Worm (Caenorhabditis elegans): ENCODE results near the gene Y48C3A.5.

ce11 chrII:13279216-13280123, 8.6 kb downstream of the Y48C3A.5 start:
- no peak for TF ChIP-seq nhr-23 (tag; optimal IDR thresholded peaks at IDR 0.05)
- no peak for TF ChIP-seq unc-62 (GFP tag; optimal IDR thresholded peaks at IDR 0.05)
- no peak for TF ChIP-seq nhr-10 (tag; optimal IDR thresholded peaks at IDR 0.05)
- no peak for TF ChIP-seq nhr-237 (tag; optimal IDR thresholded peaks at IDR 0.05)
- TF ChIP-seq ceh-82 (tag; optimal IDR thresholded peaks at IDR 0.05) = no peak
- TF ChIP-seq C34F6.9 (tag; optimal IDR thresholded peaks at IDR 0.05) = no peak
- no peak for TF ChIP-seq nhr-77 (tag; optimal IDR thresholded peaks at IDR 0.05)
- peak; percentile 0 for TF ChIP-seq unc-55 (GFP tag; optimal IDR thresholded peaks at IDR 0.05)
- no peak for TF ChIP-seq zag-1 (tag; optimal IDR thresholded peaks at IDR 0.05)
- TF ChIP-seq egl-27 (tag; optimal IDR thresholded peaks at IDR 0.05) = no peak
- TF ChIP-seq ztf-11 (tag; optimal IDR thresholded peaks at IDR 0.05) = no peak
- no peak for TF ChIP-seq elt-3 (tag; optimal IDR thresholded peaks at IDR 0.05)
- TF ChIP-seq lin-39 (tag; optimal IDR thresholded peaks at IDR 0.05) = no peak
- TF ChIP-seq lsy-2 (tag; optimal IDR thresholded peaks at IDR 0.05) = no peak

All from whole organism, L2 larva.